Worm (Caenorhabditis elegans) whole organism, mixed stage, embryonic: ENCODE measurements around the gene C44B11.6.

Experiments used
- nhr-76 ChIP-seq: sonication (generic microtip); optimal IDR thresholded peaks from 2 replicates; lab custom pipeline; 2017; ENCODE audit warnings: missing biosample characterization, missing genetic modification characterization

Gene C44B11.6

DNA sequence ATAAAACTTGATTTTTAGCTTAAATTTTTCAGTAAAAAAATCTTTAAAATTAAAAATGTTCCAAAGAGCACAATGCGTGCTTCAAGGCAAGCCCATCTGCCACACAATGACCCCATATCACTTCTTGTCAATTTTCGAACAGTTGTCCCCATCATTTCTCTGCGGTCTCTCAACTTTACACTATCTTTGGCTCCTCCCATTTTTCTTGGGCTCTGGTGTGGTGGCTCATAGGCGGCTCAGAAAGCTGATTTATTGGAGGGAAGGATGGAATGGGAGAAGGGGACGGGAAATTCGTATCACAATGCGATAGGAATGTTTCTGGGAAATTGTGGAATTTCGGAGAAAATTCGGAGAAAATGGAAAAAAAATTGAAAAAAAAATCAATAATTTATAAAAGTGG is 47.6 kb downstream of the C44B11.6 start (continued):
- TF ChIP-seq nhr-76 (tag; lab: Kevin White, UChicago) = no peak
